Fruit fly (Drosophila melanogaster): ENCODE data around the gene CG4884.
A peak's percentile ranks its signal among the peaks of the same experiment; 100 is the strongest.
"Not testable (repeated sequence)": the region's sequence is repeated elsewhere in the genome, so short reads cannot be mapped to it uniquely, and the experiment has no call there.

Gene CG4884

DNA sequence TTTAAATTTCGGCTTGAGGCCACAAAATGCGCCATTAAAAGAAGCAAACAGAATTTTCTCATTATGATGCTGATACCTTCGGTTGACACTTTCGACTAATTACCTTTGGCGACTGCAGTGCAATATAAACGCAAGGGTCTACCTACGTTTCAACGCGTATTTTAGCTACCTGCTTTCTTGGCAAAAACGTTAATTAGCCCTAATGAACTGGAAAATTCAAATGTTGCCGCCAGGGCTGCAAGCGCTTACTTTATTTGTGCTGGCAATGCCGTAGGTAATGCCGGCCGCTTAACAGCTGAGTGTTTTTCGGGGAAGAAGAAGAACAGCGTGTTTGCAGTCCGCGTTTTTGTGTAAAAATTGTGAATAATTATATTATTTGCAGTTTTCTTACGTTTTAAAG, 1.4 kb upstream of the CG4884 start, which contains the start of gene CG31253:
CG31253 (minus strand) TSS at position 101 of the 400 bp plus-strand sequence.
- not testable (repeated sequence) for TF ChIP-seq Eip93F (GFP tag; optimal IDR thresholded peaks at IDR 0.05); Ets96B (tag; optimal IDR thresholded peaks at IDR 0.05); Lpt (GFP tag; optimal IDR thresholded peaks at IDR 0.05)

DNA sequence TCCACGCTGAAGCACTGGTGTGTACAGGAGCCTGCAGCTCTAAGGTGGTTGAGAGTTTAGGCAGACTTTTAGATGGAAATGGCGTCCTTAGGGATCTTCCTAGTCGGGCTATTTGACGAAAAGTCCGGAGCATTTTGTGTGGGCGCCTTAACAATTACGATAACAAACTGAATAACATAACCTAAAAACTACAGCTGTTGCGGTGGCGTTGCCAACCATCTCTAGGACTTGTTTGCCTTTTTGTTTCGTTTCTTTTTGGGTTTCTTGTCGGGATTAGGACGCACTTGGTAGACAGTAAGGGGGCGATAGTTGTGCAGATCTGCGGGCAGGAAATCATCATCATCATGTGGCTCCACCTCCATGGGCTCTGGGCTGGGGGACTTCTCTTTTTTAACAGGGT, 1.1 kb downstream of the CG4884 start:
- TF ChIP-seq CG1621 (tag; optimal IDR thresholded peaks at IDR 0.05) (no peak), Ets21C (GFP tag; optimal IDR thresholded peaks at IDR 0.05) (no peak), CG8119 (GFP tag; IDR thresholded peaks at IDR 0.05) (no peak), fd59A (GFP tag; optimal IDR thresholded peaks at IDR 0.05) (no peak), ss (GFP tag; optimal IDR thresholded peaks at IDR 0.05) (no peak), Met (GFP tag; optimal IDR thresholded peaks at IDR 0.05) (no peak), esn (GFP tag; optimal IDR thresholded peaks at IDR 0.05) (no peak), CG34406 (GFP tag; optimal IDR thresholded peaks at IDR 0.05) (no peak), fd85E (GFP tag; optimal IDR thresholded peaks at IDR 0.05) (no peak), Blimp-1 (GFP tag; optimal IDR thresholded peaks at IDR 0.05) (no peak), salr (GFP tag; optimal IDR thresholded peaks at IDR 0.05) (no peak), lz (GFP tag; optimal IDR thresholded peaks at IDR 0.05) (no peak), CG16779 (tag; optimal IDR thresholded peaks at IDR 0.05) (no peak), spab (GFP tag; optimal IDR thresholded peaks at IDR 0.05) (no peak), Gug (GFP tag; IDR thresholded peaks at IDR 0.05) (no peak), CG11902 (GFP tag; optimal IDR thresholded peaks at IDR 0.05) (no peak)

dm6 chr3R:27954533-27954932, 4.5 kb downstream of the CG4884 start, which contains the start of gene Nep7:
Gene Nep7, plus strand, starts transcription at chr3R:27954917.
- no peak for TF ChIP-seq Hr38 (GFP tag; optimal IDR thresholded peaks at IDR 0.05)
- TF ChIP-seq salr (GFP tag; optimal IDR thresholded peaks at IDR 0.05): no peak
- TF ChIP-seq Lpt (GFP tag; optimal IDR thresholded peaks at IDR 0.05): no peak
- TF ChIP-seq CG32006 (GFP tag; optimal IDR thresholded peaks at IDR 0.05): no peak
- no peak for TF ChIP-seq CG16779 (tag; optimal IDR thresholded peaks at IDR 0.05)
- no peak for TF ChIP-seq Ets96B (tag; optimal IDR thresholded peaks at IDR 0.05)
- no peak for TF ChIP-seq Sox15 (GFP tag; optimal IDR thresholded peaks at IDR 0.05)
- TF ChIP-seq CG31627 (GFP tag; optimal IDR thresholded peaks at IDR 0.05): no peak
- peak; percentile 82 for TF ChIP-seq svp (GFP tag)
- no peak for TF ChIP-seq ss (GFP tag; optimal IDR thresholded peaks at IDR 0.05)
- 0 out of 3 replicates have a peak, but pooled peaks have one; percentile 23 for TF ChIP-seq CG6163 (GFP tag; IDR thresholded peaks at IDR 0.05)
- TF ChIP-seq cyc (GFP tag; optimal IDR thresholded peaks at IDR 0.05): no peak
- TF ChIP-seq Eip78C (GFP tag): peak; percentile 73
- TF ChIP-seq spab (GFP tag; optimal IDR thresholded peaks at IDR 0.05): no peak
- TF ChIP-seq acj6 (GFP tag; optimal IDR thresholded peaks at IDR 0.05): no peak
- no peak for TF ChIP-seq CG6808 (GFP tag; optimal IDR thresholded peaks at IDR 0.05)
- TF ChIP-seq CG8319 (GFP tag; optimal IDR thresholded peaks at IDR 0.05): no peak
- TF ChIP-seq CG11294 (GFP tag; IDR thresholded peaks at IDR 0.05): peak; percentile 39; the same call in 1 of the 2 replicates
- no peak for TF ChIP-seq Smox (GFP tag; optimal IDR thresholded peaks at IDR 0.05)
- no peak for TF ChIP-seq esn (GFP tag; optimal IDR thresholded peaks at IDR 0.05)
- no peak for TF ChIP-seq CG1621 (tag; optimal IDR thresholded peaks at IDR 0.05)
- TF ChIP-seq Sox14 (GFP tag; optimal IDR thresholded peaks at IDR 0.05): no peak
- TF ChIP-seq Sox102F (GFP tag; optimal IDR thresholded peaks at IDR 0.05): no peak
- no peak for TF ChIP-seq CG3919 (GFP tag; optimal IDR thresholded peaks at IDR 0.05)
- no peak for TF ChIP-seq Hr4 (GFP tag; optimal IDR thresholded peaks at IDR 0.05)
- TF ChIP-seq Eip75B (GFP tag; optimal IDR thresholded peaks at IDR 0.05): no peak
- TF ChIP-seq CG11762 (GFP tag; optimal IDR thresholded peaks at IDR 0.05; ENCODE audit: insufficient read depth): no peak
- TF ChIP-seq lz (GFP tag; optimal IDR thresholded peaks at IDR 0.05): no peak
- TF ChIP-seq fkh (GFP tag; optimal IDR thresholded peaks at IDR 0.05): no peak
- TF ChIP-seq vri (GFP tag; optimal IDR thresholded peaks at IDR 0.05): no peak
- TF ChIP-seq CG8119 (GFP tag; IDR thresholded peaks at IDR 0.05): peak; percentile 38; the same call in 2 of the 3 replicates
- no peak for TF ChIP-seq CG6854 (GFP tag; optimal IDR thresholded peaks at IDR 0.05)
- TF ChIP-seq CG10631 (GFP tag; optimal IDR thresholded peaks at IDR 0.05): no peak
- no peak for TF ChIP-seq Met (GFP tag; optimal IDR thresholded peaks at IDR 0.05)
- no peak for TF ChIP-seq CG8632 (GFP tag; optimal IDR thresholded peaks at IDR 0.05)
- peak; percentile 66 for TF ChIP-seq eg (GFP tag; IDR thresholded peaks at IDR 0.05)
- TF ChIP-seq Eip93F (GFP tag; optimal IDR thresholded peaks at IDR 0.05): no peak
- TF ChIP-seq dsx (GFP tag; optimal IDR thresholded peaks at IDR 0.05; ENCODE audit: poor library complexity, severe bottlenecking): no peak
- TF ChIP-seq Blimp-1 (GFP tag; optimal IDR thresholded peaks at IDR 0.05): no peak
- TF ChIP-seq Hr39 (GFP tag; optimal IDR thresholded peaks at IDR 0.05): no peak
- TF ChIP-seq Gug (GFP tag; IDR thresholded peaks at IDR 0.05): peak; percentile 35; the same call in 1 of the 2 replicates
